Worm (Caenorhabditis elegans) whole organism, early embryonic: ENCODE measurements around the gene Y38H6C.20.
"Not testable (repeated sequence)": the region's sequence is repeated elsewhere in the genome, so short reads cannot be mapped to it uniquely, and the experiment has no call there.

ENCODE experiments used
- B0310.2 ChIP-seq: sonication (generic microtip); optimal IDR thresholded peaks from 2 replicates; lab custom pipeline; 2016; ENCODE audit warnings: mild to moderate bottlenecking, missing genetic modification characterization, missing compliant biosample characterization
- F13C5.2 ChIP-seq: sonication (generic microtip); optimal IDR thresholded peaks from 2 replicates; lab custom pipeline; 2017; ENCODE audit warnings: mild to moderate bottlenecking, missing genetic modification characterization, inconsistent platforms, missing compliant biosample characterization
- aly-1 ChIP-seq: sonication (generic microtip); optimal IDR thresholded peaks from 2 replicates; lab custom pipeline; 2016; ENCODE audit warnings: missing genetic modification characterization, missing compliant biosample characterization
- ama-1 ChIP-seq: fragments of 150-350 bp; optimal IDR thresholded peaks from 2 replicates; lab custom pipeline; 2014
- ceh-13 ChIP-seq: fragments of 200-800 bp; sonication (Bioruptor generic); optimal IDR thresholded peaks from 2 replicates; lab custom pipeline; 2018; ENCODE audit warnings: mild to moderate bottlenecking, missing genetic modification characterization, missing compliant biosample characterization
- ceh-36 ChIP-seq: sonication (generic microtip); optimal IDR thresholded peaks from 2 replicates; lab custom pipeline; 2016; ENCODE audit warnings: missing genetic modification characterization, inconsistent platforms, missing compliant biosample characterization
- ets-7 ChIP-seq: sonication (generic microtip); optimal IDR thresholded peaks from 2 replicates; lab custom pipeline; 2016; ENCODE audit warnings: missing genotype, missing genetic modification characterization, missing compliant biosample characterization
- flt-1 ChIP-seq: fragments of 200-800 bp; sonication (Bioruptor generic); IDR thresholded peaks from 2 replicates; pipeline ENCODE4 v1.3.6; 2022; ENCODE audit warnings: missing genetic modification characterization, missing compliant biosample characterization
- hmbx-1 ChIP-seq: sonication (generic microtip); optimal IDR thresholded peaks from 2 replicates; lab custom pipeline; 2016; ENCODE audit warnings: mild to moderate bottlenecking, missing genetic modification characterization, missing compliant biosample characterization
- hmg-4 ChIP-seq: fragments of 200-800 bp; sonication (Bioruptor generic); optimal IDR thresholded peaks from 2 replicates; lab custom pipeline; 2018; ENCODE audit warnings: mild to moderate bottlenecking, missing genetic modification characterization, missing compliant biosample characterization
- hnd-1 ChIP-seq: sonication (generic microtip); optimal IDR thresholded peaks from 2 replicates; lab custom pipeline; 2016; ENCODE audit warnings: missing genetic modification characterization, missing compliant biosample characterization
- pes-1 ChIP-seq: fragments of 200-800 bp; sonication (Bioruptor generic); IDR thresholded peaks from 2 replicates; pipeline ENCODE4 v1.3.6; 2022; ENCODE audit warnings: missing genetic modification reagents, missing genetic modification characterization, missing compliant biosample characterization
- scrt-1 ChIP-seq: fragments of 200-800 bp; sonication (Bioruptor generic); IDR thresholded peaks from 2 replicates; pipeline ENCODE4 v1.3.6; 2022; ENCODE audit warnings: missing genetic modification characterization, missing compliant biosample characterization
- sea-1 ChIP-seq: fragments of 200-800 bp; sonication (Bioruptor generic); conservative IDR thresholded peaks from 2 replicates; pipeline ENCODE4 v1.3.6; 2022; ENCODE audit warnings: missing genetic modification characterization, missing compliant biosample characterization
- tbx-11 ChIP-seq: fragments of 200-800 bp; sonication (Bioruptor generic); IDR thresholded peaks from 2 replicates; pipeline ENCODE4 v1.3.6; 2022; ENCODE audit warnings: missing genetic modification characterization, missing compliant biosample characterization
- tbx-37 ChIP-seq: fragments of 200-800 bp; sonication (Bioruptor generic); conservative IDR thresholded peaks from 2 replicates; pipeline ENCODE4 v1.3.6; 2022; ENCODE audit warnings: missing genetic modification reagents, missing genetic modification characterization, missing compliant biosample characterization
- tra-4 ChIP-seq: sonication (generic microtip); optimal IDR thresholded peaks from 2 replicates; lab custom pipeline; 2017; ENCODE audit warnings: missing genetic modification characterization, missing compliant biosample characterization

The Y38H6C.20 gene

DNA sequence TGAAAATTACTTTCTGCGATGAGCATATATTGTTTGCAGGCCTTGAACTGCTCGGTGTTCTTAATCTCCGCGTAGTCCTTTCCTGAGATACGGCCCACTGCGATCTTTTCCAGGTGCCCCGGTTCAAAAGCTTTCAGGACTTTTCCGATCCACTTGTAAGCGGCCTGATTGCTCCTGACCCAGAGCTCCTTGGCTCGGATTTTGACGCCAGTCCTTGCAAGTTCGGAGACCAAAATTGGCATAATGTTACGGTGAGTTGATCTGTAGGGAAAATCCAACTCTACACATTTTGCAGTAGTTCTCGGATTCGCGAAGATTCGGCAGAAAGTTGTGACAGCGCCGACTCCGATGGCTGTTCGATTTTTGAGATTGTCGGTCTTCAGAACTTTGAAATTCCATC is 34.0 kb downstream of the Y38H6C.20 start:
- no peak for TF ChIP-seq ceh-36 (tag; lab: Kevin White, UChicago)
- TF ChIP-seq sea-1 (GFP tag; lab: Robert Waterston, UW) = no peak
- no peak for TF ChIP-seq ama-1 (lab: Kevin White, UChicago)
- TF ChIP-seq B0310.2 = no peak
- no peak for TF ChIP-seq tbx-11 (GFP tag; lab: Robert Waterston, UW)
- no peak for TF ChIP-seq flt-1 (GFP tag; lab: Robert Waterston, UW)
- no peak for TF ChIP-seq scrt-1

DNA sequence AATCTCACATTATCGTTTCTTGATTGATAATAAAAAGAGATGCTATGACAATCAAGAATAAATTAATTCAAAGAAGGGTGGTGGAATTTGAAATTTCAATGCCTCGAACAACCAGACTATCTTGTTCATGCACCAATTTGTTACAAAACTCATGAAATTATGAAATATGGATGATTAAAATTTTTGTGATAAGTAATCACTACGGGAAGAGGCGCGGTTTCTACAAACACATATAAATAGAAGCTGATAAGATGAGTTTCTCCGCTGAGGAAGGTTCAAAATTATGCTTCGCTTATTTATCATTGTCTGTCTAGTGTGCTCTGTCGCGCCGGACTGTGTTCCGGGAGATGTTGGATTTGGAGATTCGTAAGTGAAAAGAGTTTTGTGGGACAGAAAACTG is 36.5 kb downstream of the Y38H6C.20 start:
- TF ChIP-seq tra-4 (tag; lab: Kevin White, UChicago) (no peak), aly-1 (tag; lab: Kevin White, UChicago) (no peak), hnd-1 (tag; lab: Kevin White, UChicago) (no peak), F13C5.2 (no peak), B0310.2 (no peak), tbx-11 (GFP tag; lab: Robert Waterston, UW) (no peak), scrt-1 (no peak), hmg-4 (GFP tag; lab: Kevin White, UChicago) (no peak), pes-1 (GFP tag; lab: Robert Waterston, UW) (no peak), ets-7 (tag; lab: Kevin White, UChicago) (no peak), hmbx-1 (tag; lab: Kevin White, UChicago) (no peak), ceh-13 (GFP tag; lab: Kevin White, UChicago) (no peak), ama-1 (lab: Kevin White, UChicago) (no peak)

DNA sequence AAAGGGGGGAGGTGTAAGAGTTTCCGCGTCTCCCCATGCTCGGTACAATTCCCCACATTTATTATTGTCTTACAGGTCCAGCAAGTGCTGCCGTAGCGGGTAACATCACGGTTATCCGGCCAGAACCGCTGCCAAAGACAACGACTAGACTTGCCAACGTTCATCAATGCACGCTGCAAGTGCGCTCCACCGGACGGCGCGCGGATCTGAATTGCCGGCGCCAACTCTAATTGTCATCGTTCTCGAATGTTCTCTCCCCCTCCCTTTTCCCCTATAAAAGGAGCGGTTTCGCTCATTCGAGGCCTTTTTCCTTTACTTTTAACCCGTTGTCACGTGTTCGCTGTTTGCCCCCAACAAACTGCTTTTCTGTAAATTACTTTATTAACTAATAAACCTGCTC is 37.3 kb downstream of the Y38H6C.20 start, which contains the start of gene Y38H6C.8:
Gene Y38H6C.8 (plus strand): TSS at position 301 of the 400 bp plus-strand sequence.
- not testable (repeated sequence) for TF ChIP-seq scrt-1; B0310.2; sea-1 (GFP tag; lab: Robert Waterston, UW)

DNA sequence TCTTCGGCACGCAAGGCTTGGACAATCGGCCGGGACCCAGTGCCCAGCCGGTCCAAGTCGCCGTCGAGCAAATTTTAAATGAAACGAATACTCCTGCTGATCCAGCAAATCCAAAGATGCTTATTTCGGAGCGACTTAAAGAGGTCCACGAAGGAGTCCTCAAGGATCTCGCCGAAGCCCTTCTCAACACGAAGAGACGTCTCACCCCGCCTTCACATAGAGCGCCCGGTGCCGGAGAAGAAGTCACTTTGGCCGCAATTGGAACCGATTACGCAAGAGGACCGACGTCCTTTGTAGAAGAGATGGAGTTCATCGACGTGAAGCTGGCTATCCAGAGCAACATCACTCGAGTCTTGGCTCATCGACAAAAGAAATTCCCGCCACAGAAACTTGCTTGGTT is 41.6 kb downstream of the Y38H6C.20 start:
- TF ChIP-seq hmbx-1 (tag; lab: Kevin White, UChicago) = no peak
- no peak for TF ChIP-seq tra-4 (tag; lab: Kevin White, UChicago)
- no peak for TF ChIP-seq F13C5.2
- no peak for TF ChIP-seq tbx-11 (GFP tag; lab: Robert Waterston, UW)
- TF ChIP-seq flt-1 (GFP tag; lab: Robert Waterston, UW) = no peak

DNA sequence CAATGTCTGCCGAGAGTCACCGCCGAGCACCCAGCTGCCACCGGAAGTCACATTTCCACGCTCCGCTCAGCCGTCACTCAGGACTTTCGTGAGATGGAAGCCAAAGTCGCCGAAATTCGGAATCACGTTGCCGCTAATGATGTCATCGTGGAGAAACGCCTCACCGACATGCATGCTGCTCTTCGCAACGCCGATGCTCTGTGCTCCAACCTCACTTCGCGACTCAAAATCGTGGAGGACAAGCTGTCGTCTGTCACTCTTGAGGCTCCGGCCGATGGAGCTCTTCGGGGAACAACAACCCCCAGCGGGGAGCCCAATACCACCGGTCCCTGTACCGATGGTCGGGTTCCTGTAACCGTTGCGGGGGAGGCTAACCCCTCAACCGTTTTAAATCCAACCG is 44.5 kb downstream of the Y38H6C.20 start:
- TF ChIP-seq flt-1 (GFP tag; lab: Robert Waterston, UW) (no peak), sea-1 (GFP tag; lab: Robert Waterston, UW) (no peak), aly-1 (tag; lab: Kevin White, UChicago) (no peak), scrt-1 (no peak), tra-4 (tag; lab: Kevin White, UChicago) (no peak), tbx-37 (GFP tag; lab: Robert Waterston, UW) (no peak), B0310.2 (no peak), tbx-11 (GFP tag; lab: Robert Waterston, UW) (no peak), hnd-1 (tag; lab: Kevin White, UChicago) (no peak), hmbx-1 (tag; lab: Kevin White, UChicago) (no peak)

DNA sequence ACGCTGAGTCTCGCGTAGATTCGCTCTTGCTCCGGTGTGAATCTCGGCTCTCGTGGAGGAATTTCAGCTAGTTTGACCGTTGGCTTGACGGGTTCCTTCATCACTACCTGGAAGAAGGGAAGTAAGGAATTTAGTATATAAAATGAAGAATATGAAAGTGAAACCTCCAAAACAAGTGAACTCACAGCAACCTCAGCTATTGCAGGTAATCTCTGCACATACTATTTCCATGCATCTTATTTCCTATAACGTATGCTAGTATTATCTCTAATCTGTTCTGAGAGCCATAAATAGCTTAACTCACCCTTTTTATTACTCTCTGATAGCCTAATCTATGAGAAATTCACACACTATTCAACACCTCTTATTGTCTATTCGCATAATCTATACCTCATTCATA is 46.0 kb downstream of the Y38H6C.20 start, which contains the start of gene Y38H6C.4:
Gene Y38H6C.4 (minus strand): TSS at position 101 of the 400 bp plus-strand sequence.
- TF ChIP-seq hnd-1 (tag; lab: Kevin White, UChicago) = no peak
- TF ChIP-seq tbx-37 (GFP tag; lab: Robert Waterston, UW) = no peak

DNA sequence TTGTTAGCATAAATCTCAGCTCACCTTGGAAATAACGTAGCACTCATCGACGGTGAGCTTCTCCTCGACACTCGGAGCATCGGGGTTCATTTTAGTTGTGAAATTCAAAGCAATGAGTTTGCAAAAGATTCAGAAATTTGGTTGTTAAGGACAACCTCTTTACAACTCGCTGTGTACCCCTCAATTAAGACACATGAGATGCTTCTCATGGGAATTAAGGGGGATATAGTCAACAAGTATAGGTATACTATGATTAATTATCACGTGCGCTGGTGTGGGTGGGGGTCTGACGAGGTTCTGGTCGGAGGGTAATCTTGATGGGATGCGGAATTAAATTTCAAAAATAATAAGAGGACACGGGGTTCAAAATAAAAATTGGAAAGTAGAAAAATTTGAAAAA is 50.6 kb downstream of the Y38H6C.20 start, which contains the start of gene dct-14:
Gene dct-14 (minus strand): TSS at position 101 of the 400 bp plus-strand sequence.
- TF ChIP-seq sea-1 (GFP tag; lab: Robert Waterston, UW) (no peak), F13C5.2 (no peak), tbx-11 (GFP tag; lab: Robert Waterston, UW) (no peak), scrt-1 (no peak), flt-1 (GFP tag; lab: Robert Waterston, UW) (no peak), tbx-37 (GFP tag; lab: Robert Waterston, UW) (no peak), pes-1 (GFP tag; lab: Robert Waterston, UW) (no peak), B0310.2 (no peak), hnd-1 (tag; lab: Kevin White, UChicago) (no peak)

DNA sequence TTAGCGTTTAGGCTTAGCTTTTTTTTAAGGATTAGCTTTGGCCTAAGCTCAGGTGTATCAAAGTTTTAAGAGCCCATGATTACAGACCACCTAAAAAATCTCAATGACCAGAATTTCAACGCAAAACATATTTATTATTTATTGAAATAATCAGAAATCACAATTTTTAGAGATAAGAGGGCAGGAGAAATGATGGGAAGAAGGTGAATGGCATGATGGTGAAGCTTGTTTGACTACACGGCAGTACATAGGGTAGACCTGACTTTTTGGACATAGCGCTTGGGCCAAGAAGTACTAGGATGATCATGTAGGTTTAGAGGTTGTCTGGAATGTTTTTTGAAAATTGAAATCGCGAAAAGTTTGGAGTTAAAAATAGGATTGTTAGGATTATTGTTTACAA is 51.4 kb downstream of the Y38H6C.20 start:
- TF ChIP-seq flt-1 (GFP tag; lab: Robert Waterston, UW) = no peak
- no peak for TF ChIP-seq hnd-1 (tag; lab: Kevin White, UChicago)
- TF ChIP-seq tbx-37 (GFP tag; lab: Robert Waterston, UW) = no peak
- TF ChIP-seq hmg-4 (GFP tag; lab: Kevin White, UChicago) = no peak
- no peak for TF ChIP-seq ets-7 (tag; lab: Kevin White, UChicago)

DNA sequence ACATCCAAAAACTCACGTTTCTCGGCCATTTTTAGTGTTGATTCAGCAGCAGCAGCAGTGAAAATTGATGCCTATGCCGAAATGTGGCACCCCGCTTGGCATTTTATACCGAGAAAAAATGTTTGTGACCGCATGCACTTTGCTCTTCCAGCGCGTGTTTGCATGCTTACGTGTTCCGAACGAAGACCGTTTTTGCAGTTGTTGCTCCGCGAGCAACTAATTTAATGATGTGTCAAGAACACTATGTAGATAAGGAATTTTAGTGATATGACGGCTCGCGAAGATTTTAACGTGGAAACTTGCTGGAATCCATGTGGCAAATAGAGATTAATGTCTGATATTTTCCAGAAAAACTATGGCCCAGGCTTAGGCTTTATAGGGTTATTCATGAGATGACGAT is 52.0 kb downstream of the Y38H6C.20 start, which contains the start of gene dct-16:
Gene dct-16 (minus strand): TSS at position 78 of the 400 bp plus-strand sequence.
- TF ChIP-seq ets-7 (tag; lab: Kevin White, UChicago) (no peak), hmbx-1 (tag; lab: Kevin White, UChicago) (no peak), hmg-4 (GFP tag; lab: Kevin White, UChicago) (no peak), scrt-1 (no peak), B0310.2 (no peak), ama-1 (lab: Kevin White, UChicago) (no peak), ceh-13 (GFP tag; lab: Kevin White, UChicago) (no peak), tbx-11 (GFP tag; lab: Robert Waterston, UW) (no peak), aly-1 (tag; lab: Kevin White, UChicago) (no peak), ceh-36 (tag; lab: Kevin White, UChicago) (no peak), flt-1 (GFP tag; lab: Robert Waterston, UW) (no peak), F13C5.2 (no peak), sea-1 (GFP tag; lab: Robert Waterston, UW) (no peak), hnd-1 (tag; lab: Kevin White, UChicago) (no peak), tra-4 (tag; lab: Kevin White, UChicago) (no peak), tbx-37 (GFP tag; lab: Robert Waterston, UW) (no peak), pes-1 (GFP tag; lab: Robert Waterston, UW) (no peak)
